Worm (Caenorhabditis elegans) whole organism, early embryonic: Measurements from ENCODE around the gene elof-1.

Source experiments
- hmbx-1 ChIP-seq: sonication (generic microtip); optimal IDR thresholded peaks from 2 replicates; lab custom pipeline; 2016; ENCODE audit warnings: mild to moderate bottlenecking, missing genetic modification characterization, missing compliant biosample characterization
- hnd-1 ChIP-seq: sonication (generic microtip); optimal IDR thresholded peaks from 2 replicates; lab custom pipeline; 2016; ENCODE audit warnings: missing genetic modification characterization, missing compliant biosample characterization
- tbx-11 ChIP-seq: fragments of 200-800 bp; sonication (Bioruptor generic); IDR thresholded peaks from 2 replicates; pipeline ENCODE4 v1.3.6; 2022; ENCODE audit warnings: missing genetic modification characterization, missing compliant biosample characterization

ce11 chrII:14388213-14388612 lies 38.7 kb downstream of the elof-1 start, which contains the start of gene F26H11.8:
- TF ChIP-seq hnd-1 (tag; lab: Kevin White, UChicago) = no peak
- no peak for TF ChIP-seq tbx-11 (GFP tag; lab: Robert Waterston, UW)
- no peak for TF ChIP-seq hmbx-1
